Worm (Caenorhabditis elegans) whole organism, L4 larva: Measurements from ENCODE around the gene hlh-6.

ENCODE experiments used
- F26F4.8 ChIP-seq: fragments of 200-800 bp; sonication (Bioruptor generic); conservative IDR thresholded peaks from 2 replicates; pipeline ENCODE4 v1.3.6; 2022; ENCODE audit warnings: missing genetic modification characterization, missing compliant biosample characterization
- F37D6.2 ChIP-seq: sonication (generic microtip); optimal IDR thresholded peaks from 2 replicates; lab custom pipeline; 2016; ENCODE audit warnings: mild to moderate bottlenecking, missing genetic modification characterization, missing compliant biosample characterization
- T26A8.4 ChIP-seq: fragments of 200-800 bp; sonication (Bioruptor generic); IDR thresholded peaks from 2 replicates; pipeline ENCODE4 v1.3.6; 2022; ENCODE audit warnings: missing genetic modification characterization, missing compliant biosample characterization
- Y5F2A.4 ChIP-seq: fragments of 200-800 bp; sonication (Bioruptor generic); optimal IDR thresholded peaks from 2 replicates; lab custom pipeline; 2018; ENCODE audit warnings: mild to moderate bottlenecking, missing genetic modification characterization, missing compliant biosample characterization
- aha-1 ChIP-seq: fragments of 150-350 bp; peaks from one replicate; lab custom pipeline; 2014; ENCODE audit warnings: missing biosample characterization, missing genetic modification characterization
- aly-2 ChIP-seq: sonication (generic microtip); optimal IDR thresholded peaks from 2 replicates; lab custom pipeline; 2018; ENCODE audit warnings: missing biosample characterization, missing genetic modification characterization
- ceh-20 ChIP-seq: fragments of 200-800 bp; sonication (Bioruptor generic); IDR thresholded peaks from 2 replicates; pipeline ENCODE4 v1.3.6; 2022; ENCODE audit warnings: missing genetic modification reagents, missing genetic modification characterization, missing compliant biosample characterization
- ceh-44 ChIP-seq: fragments of 200-800 bp; sonication (Bioruptor generic); IDR thresholded peaks from 2 replicates; pipeline ENCODE4 v1.3.6; 2022; ENCODE audit warnings: missing genetic modification reagents, missing genetic modification characterization, missing compliant biosample characterization
- ceh-62 ChIP-seq: sonication (generic microtip); optimal IDR thresholded peaks from 2 replicates; lab custom pipeline; 2017; ENCODE audit warnings: missing biosample characterization, missing genetic modification characterization
- ces-1 ChIP-seq: fragments of 150-350 bp; sonication (generic microtip); optimal IDR thresholded peaks from 4 replicates; lab custom pipeline; 2014; ENCODE audit warnings: missing biosample characterization, missing genetic modification reagents, missing genetic modification characterization
- cey-2 ChIP-seq: sonication (generic microtip); optimal IDR thresholded peaks from 3 replicates; lab custom pipeline; 2017; ENCODE audit warnings: missing genetic modification characterization, mild to moderate bottlenecking, missing compliant biosample characterization, antibody characterized with exemption, borderline replicate concordance; ENCODE audit not compliant: insufficient read depth
- daf-12 ChIP-seq: fragments of 150-350 bp; optimal IDR thresholded peaks from 2 replicates; lab custom pipeline; 2014; ENCODE audit warnings: missing biosample characterization, missing genetic modification reagents, missing genetic modification characterization
- daf-16 ChIP-seq, 3 experiments: sonication (generic microtip); optimal IDR thresholded peaks; 2 replicates each; lab custom pipeline; 2016 to 2017; ENCODE audit warnings: missing genetic modification characterization in 3 of 3, missing genetic modification reagents in 3 of 3, mild to moderate bottlenecking in 2 of 3, missing compliant biosample characterization in 2 of 3, missing biosample characterization in 1 of 3, moderate library complexity in 1 of 3
- daf-19 ChIP-seq: fragments of 200-800 bp; sonication (Bioruptor generic); conservative IDR thresholded peaks from 2 replicates; pipeline ENCODE4 v1.3.6; 2022; ENCODE audit warnings: missing genetic modification characterization, missing compliant biosample characterization
- dmd-6 ChIP-seq: fragments of 200-800 bp; sonication (Bioruptor generic); IDR thresholded peaks from 2 replicates; pipeline ENCODE4 v1.3.6; 2022; ENCODE audit warnings: missing genetic modification reagents, missing genetic modification characterization, missing compliant biosample characterization
- dmd-9 ChIP-seq: fragments of 200-800 bp; sonication (Bioruptor generic); IDR thresholded peaks from 2 replicates; pipeline ENCODE4 v1.3.6; 2022; ENCODE audit warnings: missing genetic modification reagents, missing genetic modification characterization, missing compliant biosample characterization
- dve-1 ChIP-seq: sonication (generic microtip); optimal IDR thresholded peaks from 2 replicates; lab custom pipeline; 2017; ENCODE audit warnings: antibody characterized with exemption, mild to moderate bottlenecking, missing genetic modification characterization, missing compliant biosample characterization; ENCODE audit not compliant: insufficient read depth
- gei-8 ChIP-seq: fragments of 200-800 bp; sonication (Bioruptor generic); optimal IDR thresholded peaks from 2 replicates; lab custom pipeline; 2018; ENCODE audit warnings: mild to moderate bottlenecking, missing genetic modification characterization, missing compliant biosample characterization
- hlh-11 ChIP-seq: fragments of 200-800 bp; sonication (Bioruptor generic); optimal IDR thresholded peaks from 2 replicates; lab custom pipeline; 2018; ENCODE audit warnings: mild to moderate bottlenecking, missing genetic modification characterization, missing compliant biosample characterization
- jun-1 ChIP-seq: fragments of 150-350 bp; optimal IDR thresholded peaks from 2 replicates; lab custom pipeline; 2014; ENCODE audit warnings: missing biosample characterization, missing genetic modification reagents, missing genetic modification characterization
- lim-7 ChIP-seq: fragments of 200-800 bp; sonication (Bioruptor generic); IDR thresholded peaks from 2 replicates; pipeline ENCODE4 v1.3.6; 2022; ENCODE audit warnings: missing genetic modification characterization, missing compliant biosample characterization
- lin-1 ChIP-seq: fragments of 200-800 bp; sonication (Bioruptor generic); IDR thresholded peaks from 2 replicates; pipeline ENCODE4 v1.3.6; 2022; ENCODE audit warnings: missing genetic modification reagents, missing genetic modification characterization, missing compliant biosample characterization
- lin-13 ChIP-seq: fragments of 150-350 bp; optimal IDR thresholded peaks from 2 replicates; lab custom pipeline; 2014; ENCODE audit warnings: missing biosample characterization, missing genetic modification reagents, missing genetic modification characterization
- lin-15B ChIP-seq: fragments of 150-350 bp; sonication (generic microtip); optimal IDR thresholded peaks from 3 replicates; lab custom pipeline; 2014; ENCODE audit warnings: missing biosample characterization, missing genetic modification characterization
- lin-29 ChIP-seq: fragments of 200-800 bp; sonication (Bioruptor generic); IDR thresholded peaks from 2 replicates; pipeline ENCODE4 v1.3.6; 2022; ENCODE audit warnings: missing genetic modification reagents, missing genetic modification characterization, missing compliant biosample characterization
- lin-38 ChIP-seq: fragments of 200-800 bp; sonication (Bioruptor generic); IDR thresholded peaks from 2 replicates; pipeline ENCODE4 v1.3.6; 2022; ENCODE audit warnings: missing genetic modification reagents, missing genetic modification characterization, missing compliant biosample characterization
- lir-3 ChIP-seq: sonication (generic microtip); optimal IDR thresholded peaks from 2 replicates; lab custom pipeline; 2016; ENCODE audit warnings: mild to moderate bottlenecking, missing genetic modification characterization, missing compliant biosample characterization
- lsy-2 ChIP-seq, 2 experiments: fragments of 150-350 bp in 1 of 2; sonication (generic microtip) in 1 of 2; optimal IDR thresholded peaks; 2 replicates each; lab custom pipeline; 2014 to 2017; ENCODE audit warnings: missing biosample characterization in 2 of 2, missing genetic modification characterization in 2 of 2
- mdl-1 ChIP-seq, 2 experiments: fragments of 150-350 bp in 1 of 2; sonication (generic microtip) in 1 of 2; optimal IDR thresholded peaks; 2 replicates each; lab custom pipeline; 2014 to 2017; ENCODE audit warnings: missing biosample characterization in 2 of 2, missing genetic modification characterization in 2 of 2
- mdt-29 ChIP-seq: fragments of 200-800 bp; sonication (Bioruptor generic); IDR thresholded peaks from 2 replicates; pipeline ENCODE4 v1.3.6; 2022; ENCODE audit warnings: missing genetic modification reagents, missing genetic modification characterization, missing compliant biosample characterization
- mes-2 ChIP-seq: sonication (generic microtip); optimal IDR thresholded peaks from 2 replicates; lab custom pipeline; 2016; ENCODE audit warnings: missing genotype, mild to moderate bottlenecking, missing genetic modification characterization, missing compliant biosample characterization; ENCODE audit not compliant: poor library complexity, severe bottlenecking
- mxl-3 ChIP-seq: fragments of 200-800 bp; sonication (Bioruptor generic); optimal IDR thresholded peaks from 2 replicates; lab custom pipeline; 2018; ENCODE audit warnings: mild to moderate bottlenecking, missing genetic modification characterization, missing compliant biosample characterization
- nhr-10 ChIP-seq: fragments of 150-350 bp; optimal IDR thresholded peaks from 2 replicates; lab custom pipeline; 2014; ENCODE audit warnings: missing biosample characterization, missing genetic modification characterization
- nhr-28 ChIP-seq: fragments of 150-350 bp; optimal IDR thresholded peaks from 2 replicates; lab custom pipeline; 2014; ENCODE audit warnings: missing biosample characterization, missing genetic modification characterization
- nhr-41 ChIP-seq: fragments of 200-800 bp; sonication (Bioruptor generic); IDR thresholded peaks from 2 replicates; pipeline ENCODE4 v1.3.6; 2022; ENCODE audit warnings: missing genetic modification reagents, missing genetic modification characterization, missing compliant biosample characterization
- nhr-77 ChIP-seq: fragments of 150-350 bp; optimal IDR thresholded peaks from 2 replicates; lab custom pipeline; 2014; ENCODE audit warnings: missing biosample characterization, missing genetic modification characterization
- pha-4 ChIP-seq, 2 experiments: fragments of 150-350 bp in 1 of 2; fragments of 200-800 bp in 1 of 2; sonication (Bioruptor generic) in 1 of 2; IDR thresholded peaks in 1 of 2; optimal IDR thresholded peaks in 1 of 2; 2 replicates each; pipeline versions ENCODE4 v1.3.6 to Lab custom; 2014 to 2022; ENCODE audit warnings: missing genetic modification characterization in 2 of 2, missing genetic modification reagents in 2 of 2, missing biosample characterization in 1 of 2, missing compliant biosample characterization in 1 of 2
- pqm-1 ChIP-seq: sonication (generic microtip); optimal IDR thresholded peaks from 2 replicates; lab custom pipeline; 2017; ENCODE audit warnings: missing biosample characterization, missing genetic modification characterization
- saeg-2 ChIP-seq: fragments of 200-800 bp; sonication (Bioruptor generic); IDR thresholded peaks from 2 replicates; pipeline ENCODE4 v1.3.6; 2022; ENCODE audit warnings: missing genetic modification reagents, missing genetic modification characterization, missing compliant biosample characterization
- set-16 ChIP-seq: fragments of 200-800 bp; sonication (Bioruptor generic); IDR thresholded peaks from 2 replicates; pipeline ENCODE4 v1.3.6; 2022; ENCODE audit warnings: missing genetic modification reagents, missing genetic modification characterization, missing compliant biosample characterization
- unc-130 ChIP-seq: sonication (generic microtip); optimal IDR thresholded peaks from 2 replicates; lab custom pipeline; 2016; ENCODE audit warnings: missing genetic modification reagents, missing genetic modification characterization, missing compliant biosample characterization
- unc-62 ChIP-seq, 3 experiments: fragments of 150-350 bp in 1 of 3; sonication (generic microtip); optimal IDR thresholded peaks in 2 of 3; peaks in 1 of 3; 1 replicate in 1 of 3; 2 replicates in 2 of 3; lab custom pipeline; 2014 to 2017; ENCODE audit warnings: missing biosample characterization in 3 of 3, missing genetic modification characterization in 3 of 3, missing genetic modification reagents in 3 of 3, missing genotype in 1 of 3
- zag-1 ChIP-seq: fragments of 150-350 bp; optimal IDR thresholded peaks from 2 replicates; lab custom pipeline; 2014; ENCODE audit warnings: missing biosample characterization, missing genetic modification characterization

Gene hlh-6

ce11 chrII:9646122-9646555 is 31.5 kb upstream of the hlh-6 start (continued):
- TF ChIP-seq ces-1 (GFP tag; lab: Kevin White, UChicago) (no peak), lin-15B (tag; lab: Kevin White, UChicago) (no peak), mes-2 (tag; lab: Kevin White, UChicago) (peak; percentile 72), F37D6.2 (tag; lab: Kevin White, UChicago) (peak; percentile 0), saeg-2 (0 out of 2 replicates have a peak, but pooled peaks have one; percentile 44), ceh-20 (no peak; the same call in 1 of the 2 replicates), dmd-9 (GFP tag; lab: Robert Waterston, UW) (no peak), jun-1 (tag; lab: Kevin White, UChicago) (no peak), lir-3 (tag; lab: Kevin White, UChicago) (no peak), mdt-29 (GFP tag; lab: Robert Waterston, UW) (no peak), daf-12 (tag; lab: Kevin White, UChicago) (no peak), mdl-1 (tag; optimal IDR thresholded peaks at IDR 0.05; lab: Kevin White, UChicago) (peak in 1 of 2 experiments; percentile 74), lin-13 (GFP tag; lab: Kevin White, UChicago) (no peak), cey-2 (tag; lab: Kevin White, UChicago) (no peak), nhr-41 (GFP tag; lab: Robert Waterston, UW) (no peak), lim-7 (GFP tag; lab: Robert Waterston, UW) (peak; percentile 39; the same call in 1 of the 2 replicates), lin-1 (no peak), lin-29 (no peak), ceh-44 (GFP tag; lab: Robert Waterston, UW) (no peak), Y5F2A.4 (GFP tag; lab: Kevin White, UChicago) (no peak), unc-130 (no peak)

- TF ChIP-seq dmd-6 (GFP tag; lab: Robert Waterston, UW): peak; percentile 52
- no peak for TF ChIP-seq set-16
- no peak for TF ChIP-seq T26A8.4 (GFP tag; lab: Robert Waterston, UW)
- no peak for TF ChIP-seq daf-19 (GFP tag; lab: Robert Waterston, UW)
- peak; percentile 32 for TF ChIP-seq hlh-11 (tag; lab: Kevin White, UChicago)
- TF ChIP-seq unc-62 (GFP tag; optimal IDR thresholded peaks at IDR 0.05 in 1 of 2; lab: Kevin White, UChicago): peak in 1 of 2 experiments; percentile 70
- TF ChIP-seq unc-62 (tag; optimal IDR thresholded peaks at IDR 0.05; lab: Kevin White, UChicago): no peak
- no peak for TF ChIP-seq nhr-10 (tag; lab: Kevin White, UChicago)
- no peak for TF ChIP-seq gei-8 (GFP tag; lab: Kevin White, UChicago)
- TF ChIP-seq lsy-2 (tag; optimal IDR thresholded peaks at IDR 0.05; lab: Kevin White, UChicago): no peak
- peak; percentile 85 for TF ChIP-seq pqm-1 (tag; lab: Kevin White, UChicago)
- peak; percentile 6 for TF ChIP-seq mxl-3
- no peak for TF ChIP-seq F26F4.8
- TF ChIP-seq lir-3 (tag; lab: Kevin White, UChicago): no peak
- TF ChIP-seq zag-1 (tag; lab: Kevin White, UChicago): no peak
- no peak for TF ChIP-seq daf-16 (GFP tag; optimal IDR thresholded peaks at IDR 0.05; lab: Kevin White, UChicago)
- peak; percentile 8 for TF ChIP-seq daf-16 (tag; optimal IDR thresholded peaks at IDR 0.05; lab: Kevin White, UChicago)
- TF ChIP-seq Y5F2A.4 (GFP tag; lab: Kevin White, UChicago): no peak
- no peak for TF ChIP-seq nhr-77 (tag; lab: Kevin White, UChicago)
- TF ChIP-seq aly-2: no peak
- no peak for TF ChIP-seq pha-4 (GFP tag; IDR thresholded peaks at IDR 0.05; lab: Robert Waterston, UW)
- no peak for TF ChIP-seq pha-4 (tag; optimal IDR thresholded peaks at IDR 0.05; lab: Kevin White, UChicago)
- TF ChIP-seq dmd-9 (GFP tag; lab: Robert Waterston, UW): no peak
- no peak for TF ChIP-seq lin-38 (GFP tag; lab: Robert Waterston, UW)
- no peak for TF ChIP-seq lin-29
- TF ChIP-seq unc-130: no peak
- peak; percentile 77 for TF ChIP-seq nhr-28 (tag; lab: Kevin White, UChicago)
- no peak for TF ChIP-seq ceh-62 (tag; lab: Kevin White, UChicago)
- TF ChIP-seq dve-1 (tag; lab: Kevin White, UChicago): peak; percentile 51
- peak; percentile 50 for TF ChIP-seq aha-1 (tag; lab: Kevin White, UChicago)
- TF ChIP-seq lin-13 (GFP tag; lab: Kevin White, UChicago): no peak
These were observed 30.5 kb upstream of the hlh-6 start for ce11 chrII:9644940-9645634.
